Fruit fly (Drosophila melanogaster) whole organism, embryonic: ENCODE data around the gene CG34116.
A peak's percentile ranks its signal among the peaks of the same experiment; 100 is the strongest.

Experiments used
- Ada2b ChIP-seq: fragments of 200-800 bp; sonication (Bioruptor generic); IDR thresholded peaks from 2 replicates; pipeline ENCODE4 v1.3.6; 2022; ENCODE audit warnings: missing biosample characterization, missing genetic modification characterization
- B-H1 ChIP-seq: fragments of 200-800 bp; sonication (Bioruptor generic); IDR thresholded peaks from 3 replicates; pipeline ENCODE4 v1.3.6; 2022; ENCODE audit warnings: missing biosample characterization, missing genetic modification characterization
- BtbVII ChIP-seq: fragments of 200-800 bp; sonication (Bioruptor generic); optimal IDR thresholded peaks from 3 replicates; lab custom pipeline; 2017; ENCODE audit warnings: missing biosample characterization, mild to moderate bottlenecking, missing genetic modification characterization
- CG10209 ChIP-seq: fragments of 200-800 bp; sonication (Bioruptor generic); optimal IDR thresholded peaks from 3 replicates; lab custom pipeline; 2017; ENCODE audit warnings: missing biosample characterization, mild to moderate bottlenecking, missing genetic modification characterization, missing genetic modification reagents
- CG10462 ChIP-seq: fragments of 200-800 bp; sonication (Bioruptor generic); optimal IDR thresholded peaks from 2 replicates; lab custom pipeline; 2016; ENCODE audit warnings: missing biosample characterization, missing genetic modification characterization
- CG10543 ChIP-seq: fragments of 200-800 bp; sonication (Bioruptor generic); optimal IDR thresholded peaks from 3 replicates; lab custom pipeline; 2017; ENCODE audit warnings: missing biosample characterization, mild to moderate bottlenecking, missing genetic modification characterization, moderate library complexity
- CG11247 ChIP-seq: fragments of 200-800 bp; sonication (Bioruptor generic); IDR thresholded peaks from 2 replicates; pipeline ENCODE4 v1.3.6; 2022; ENCODE audit warnings: missing biosample characterization, missing genetic modification characterization
- CG12236 ChIP-seq: fragments of 200-800 bp; sonication (Bioruptor generic); optimal IDR thresholded peaks from 2 replicates; lab custom pipeline; 2016; ENCODE audit warnings: missing biosample characterization, missing genetic modification characterization
- CG12391 ChIP-seq: fragments of 200-800 bp; sonication (Bioruptor generic); optimal IDR thresholded peaks from 3 replicates; lab custom pipeline; 2018; ENCODE audit warnings: missing biosample characterization, mild to moderate bottlenecking, missing genetic modification characterization, moderate library complexity
- CG12659 ChIP-seq: fragments of 200-800 bp; sonication (Bioruptor generic); optimal IDR thresholded peaks from 3 replicates; lab custom pipeline; 2017; ENCODE audit warnings: mild to moderate bottlenecking, missing biosample characterization, missing genetic modification reagents, missing genetic modification characterization
- CG15514 ChIP-seq: fragments of 200-800 bp; sonication (Bioruptor generic); optimal IDR thresholded peaks from 3 replicates; lab custom pipeline; 2017; ENCODE audit warnings: missing biosample characterization, missing genetic modification characterization, mild to moderate bottlenecking, moderate library complexity, missing genetic modification reagents
- CG15601 ChIP-seq: fragments of 200-800 bp; sonication (Bioruptor generic); optimal IDR thresholded peaks from 3 replicates; lab custom pipeline; 2019; ENCODE audit warnings: missing biosample characterization, mild to moderate bottlenecking, missing genetic modification characterization, moderate library complexity
- CG15696 ChIP-seq: fragments of 200-800 bp; sonication (Bioruptor generic); optimal IDR thresholded peaks from 2 replicates; lab custom pipeline; 2019; ENCODE audit warnings: missing biosample characterization, mild to moderate bottlenecking, missing genetic modification characterization, moderate library complexity
- CG16815 ChIP-seq: fragments of 200-800 bp; sonication (Bioruptor generic); optimal IDR thresholded peaks from 3 replicates; lab custom pipeline; 2017; ENCODE audit warnings: missing biosample characterization, mild to moderate bottlenecking, missing genetic modification characterization
- CG16863 ChIP-seq: fragments of 200-800 bp; sonication (Bioruptor generic); optimal IDR thresholded peaks from 3 replicates; lab custom pipeline; 2016; ENCODE audit warnings: missing biosample characterization, missing genetic modification characterization
- CG2678 ChIP-seq: fragments of 200-800 bp; sonication (Bioruptor generic); optimal IDR thresholded peaks from 3 replicates; lab custom pipeline; 2019; ENCODE audit warnings: missing biosample characterization, mild to moderate bottlenecking, missing genetic modification characterization, moderate library complexity
- CG2889 ChIP-seq: fragments of 200-800 bp; sonication (Bioruptor generic); IDR thresholded peaks from 3 replicates; pipeline ENCODE4 v1.3.6; 2022; ENCODE audit warnings: missing biosample characterization, missing genetic modification characterization
- CG3163 ChIP-seq: fragments of 200-800 bp; sonication (Bioruptor generic); optimal IDR thresholded peaks from 3 replicates; lab custom pipeline; 2016; ENCODE audit warnings: missing biosample characterization, missing genetic modification characterization
- CG4707 ChIP-seq: fragments of 200-800 bp; sonication (Bioruptor generic); optimal IDR thresholded peaks from 2 replicates; lab custom pipeline; 2018; ENCODE audit warnings: missing biosample characterization, mild to moderate bottlenecking, missing genetic modification characterization, moderate library complexity
- CG4730 ChIP-seq: fragments of 200-800 bp; sonication (Bioruptor generic); IDR thresholded peaks from 2 replicates; pipeline ENCODE4 v1.3.6; 2022; ENCODE audit warnings: missing biosample characterization, missing genetic modification characterization
- CG6272 ChIP-seq: fragments of 200-800 bp; sonication (Bioruptor generic); IDR thresholded peaks from 2 replicates; pipeline ENCODE4 v1.3.6; 2022; ENCODE audit warnings: missing biosample characterization, missing genetic modification characterization
- CG6765 ChIP-seq: fragments of 200-800 bp; sonication (Bioruptor generic); optimal IDR thresholded peaks from 3 replicates; lab custom pipeline; 2017; ENCODE audit warnings: missing biosample characterization, mild to moderate bottlenecking, missing genetic modification characterization
- CG7987 ChIP-seq: fragments of 200-800 bp; sonication (Bioruptor generic); optimal IDR thresholded peaks from 2 replicates; lab custom pipeline; 2018; ENCODE audit warnings: missing biosample characterization, mild to moderate bottlenecking, missing genetic modification characterization, moderate library complexity
- Doc3 ChIP-seq: fragments of 200-800 bp; sonication (Bioruptor generic); IDR thresholded peaks from 3 replicates; pipeline ENCODE4 v1.3.6; 2022; ENCODE audit warnings: missing biosample characterization, missing genetic modification characterization; ENCODE audit not compliant: partially characterized antibody
- Fer1 ChIP-seq: fragments of 200-800 bp; sonication (Bioruptor generic); optimal IDR thresholded peaks from 2 replicates; lab custom pipeline; 2017; ENCODE audit warnings: missing biosample characterization, mild to moderate bottlenecking, missing genetic modification characterization
- Mad ChIP-seq: fragments of 200-800 bp; sonication (Bioruptor generic); optimal IDR thresholded peaks from 2 replicates; lab custom pipeline; 2016; ENCODE audit warnings: missing biosample characterization, missing genetic modification characterization
- Myb ChIP-seq: fragments of 200-800 bp; sonication (Bioruptor generic); optimal IDR thresholded peaks from 2 replicates; lab custom pipeline; 2016; ENCODE audit warnings: missing biosample characterization, missing genetic modification characterization
- Tbp ChIP-seq: fragments of >200 bp; optimal IDR thresholded peaks from 2 replicates; lab custom pipeline; 2018; ENCODE audit warnings: missing biosample characterization, missing genetic modification characterization
- amos ChIP-seq: fragments of 200-800 bp; sonication (Bioruptor generic); IDR thresholded peaks from 2 replicates; pipeline ENCODE4 v1.3.6; 2022; ENCODE audit warnings: missing biosample characterization, missing genetic modification characterization; ENCODE audit not compliant: partially characterized antibody
- cad ChIP-seq: fragments of >200 bp; optimal IDR thresholded peaks from 2 replicates; lab custom pipeline; 2017; ENCODE audit warnings: missing biosample characterization, missing genetic modification characterization
- dan ChIP-seq: fragments of 200-800 bp; sonication (Bioruptor generic); IDR thresholded peaks from 2 replicates; pipeline ENCODE4 v1.3.6; 2022; ENCODE audit warnings: missing biosample characterization, missing genetic modification characterization
- dm ChIP-seq: fragments of 200-800 bp; sonication (Bioruptor generic); optimal IDR thresholded peaks from 3 replicates; lab custom pipeline; 2016; ENCODE audit warnings: missing biosample characterization, missing genetic modification characterization
- fru ChIP-seq: fragments of >200 bp; optimal IDR thresholded peaks from 2 replicates; lab custom pipeline; 2017
- gce ChIP-seq: fragments of 200-800 bp; sonication (Bioruptor generic); IDR thresholded peaks from 3 replicates; pipeline ENCODE4 v1.3.6; 2022; ENCODE audit warnings: missing biosample characterization, missing genetic modification characterization
- gfzf ChIP-seq: fragments of 200-800 bp; sonication (Bioruptor generic); optimal IDR thresholded peaks from 2 replicates; lab custom pipeline; 2016; ENCODE audit warnings: missing biosample characterization, mild to moderate bottlenecking, missing genetic modification characterization, moderate library complexity
- her ChIP-seq: fragments of 200-800 bp; sonication (Bioruptor generic); optimal IDR thresholded peaks from 2 replicates; lab custom pipeline; 2016; ENCODE audit warnings: missing biosample characterization, missing genetic modification characterization
- ind ChIP-seq: fragments of 200-800 bp; sonication (Bioruptor generic); optimal IDR thresholded peaks from 3 replicates; lab custom pipeline; 2016; ENCODE audit warnings: missing biosample characterization, missing genetic modification characterization
- insv ChIP-seq, 2 experiments: fragments of 200-800 bp; sonication (Bioruptor generic); optimal IDR thresholded peaks; 3 replicates each; lab custom pipeline; 2016 to 2018; ENCODE audit warnings: missing biosample characterization in 2 of 2, missing genetic modification characterization in 2 of 2
- ken ChIP-seq: fragments of 200-800 bp; sonication (Bioruptor generic); IDR thresholded peaks from 3 replicates; pipeline ENCODE4 v1.3.6; 2022; ENCODE audit warnings: missing biosample characterization, missing genetic modification characterization
- kni ChIP-seq: fragments of 200-800 bp; sonication (Bioruptor generic); optimal IDR thresholded peaks from 3 replicates; lab custom pipeline; 2017; ENCODE audit warnings: mild to moderate bottlenecking, missing biosample characterization, missing genetic modification reagents, missing genetic modification characterization
- knrl ChIP-seq: fragments of 200-800 bp; sonication (Bioruptor generic); IDR thresholded peaks from 3 replicates; pipeline ENCODE4 v1.3.6; 2022; ENCODE audit warnings: missing biosample characterization, missing genetic modification characterization; ENCODE audit not compliant: partially characterized antibody
- lmd ChIP-seq: fragments of 200-800 bp; sonication (Bioruptor generic); IDR thresholded peaks from 2 replicates; pipeline ENCODE4 v1.3.6; 2022; ENCODE audit warnings: missing biosample characterization, missing genetic modification characterization
- mam ChIP-seq: fragments of 200-800 bp; sonication (Bioruptor generic); optimal IDR thresholded peaks from 3 replicates; lab custom pipeline; 2016; ENCODE audit warnings: missing biosample characterization, missing genetic modification characterization
- pros ChIP-seq: fragments of 200-800 bp; sonication (Bioruptor generic); optimal IDR thresholded peaks from 3 replicates; lab custom pipeline; 2019; ENCODE audit warnings: missing biosample characterization, mild to moderate bottlenecking, missing genetic modification characterization, moderate library complexity
- repo ChIP-seq: fragments of 200-800 bp; sonication (Bioruptor generic); optimal IDR thresholded peaks from 2 replicates; lab custom pipeline; 2016; ENCODE audit warnings: missing biosample characterization, missing genetic modification characterization
- slou ChIP-seq: fragments of 200-800 bp; sonication (Bioruptor generic); optimal IDR thresholded peaks from 3 replicates; lab custom pipeline; 2016; ENCODE audit warnings: missing biosample characterization, missing genetic modification characterization
- toy ChIP-seq: fragments of 200-800 bp; sonication (Bioruptor generic); IDR thresholded peaks from 2 replicates; pipeline ENCODE4 v1.3.6; 2022; ENCODE audit warnings: missing biosample characterization, missing genetic modification characterization
- vvl ChIP-seq: fragments of 200-800 bp; sonication (Bioruptor generic); IDR thresholded peaks from 2 replicates; pipeline ENCODE4 v1.3.6; 2022; ENCODE audit warnings: missing biosample characterization, missing genetic modification characterization
- z ChIP-seq: fragments of 200-800 bp; sonication (Bioruptor generic); IDR thresholded peaks from 3 replicates; pipeline ENCODE4 v1.3.6; 2022; ENCODE audit warnings: missing biosample characterization, missing genetic modification characterization
- zfh2 ChIP-seq: fragments of 200-800 bp; sonication (Bioruptor generic); optimal IDR thresholded peaks from 2 replicates; lab custom pipeline; 2016; ENCODE audit warnings: missing biosample characterization, missing genetic modification characterization

Gene CG34116

DNA sequence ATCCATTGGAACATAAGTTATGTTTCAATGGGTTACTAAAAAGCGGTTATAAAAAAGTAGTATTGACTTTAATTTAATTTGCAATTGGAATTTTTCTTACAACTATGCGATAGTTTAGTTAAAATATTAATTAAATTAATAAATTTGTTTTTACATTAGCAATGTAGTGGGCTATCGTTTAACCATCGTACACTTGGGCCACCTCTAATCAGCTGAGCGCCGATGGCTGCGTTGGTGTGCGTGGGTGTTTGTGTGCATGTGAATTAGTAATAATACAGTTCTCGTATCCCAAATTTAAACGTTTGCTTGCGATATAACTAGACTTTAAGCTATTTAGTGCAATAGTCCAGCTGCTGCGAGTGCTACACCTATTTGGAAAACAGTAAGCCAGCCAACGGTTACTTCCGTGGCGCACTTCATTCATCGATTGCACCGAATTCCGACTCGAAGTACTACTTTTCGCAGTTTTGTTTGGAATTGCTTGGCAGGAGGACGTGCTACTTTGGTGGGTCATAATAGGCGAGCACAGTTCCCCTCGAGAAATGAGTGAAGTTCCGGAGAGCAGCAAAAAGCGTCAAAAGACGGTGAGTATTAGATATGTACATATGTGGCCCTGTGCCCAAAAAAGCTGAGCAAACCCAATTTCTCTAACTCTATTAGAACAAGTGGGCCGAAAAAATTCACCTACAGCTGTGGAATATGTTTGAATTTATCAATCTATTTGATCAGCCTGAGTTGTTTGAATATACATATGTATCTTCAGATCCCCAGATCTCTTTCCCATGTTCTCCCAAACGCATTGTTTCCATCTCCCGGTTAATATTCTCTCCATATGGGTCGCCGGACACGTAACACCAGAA is 39.4 kb upstream of the CG34116 start, which contains the start of gene Papss (continued):
- TF ChIP-seq CG11247 (GFP tag; lab: Robert Waterston, UW): no peak
- no peak for TF ChIP-seq toy
- peak; percentile 78 for TF ChIP-seq kni (GFP tag; lab: Kevin White, UChicago)
- no peak for TF ChIP-seq CG7987
- TF ChIP-seq dan (GFP tag; lab: Robert Waterston, UW): no peak
- no peak for TF ChIP-seq ind
- no peak for TF ChIP-seq CG16863 (GFP tag; lab: Kevin White, UChicago)
- peak; percentile 49 for TF ChIP-seq CG10543 (GFP tag; lab: Kevin White, UChicago)
- TF ChIP-seq her (GFP tag; lab: Kevin White, UChicago): peak; percentile 23
- peak; percentile 71 for TF ChIP-seq CG15514
- peak; percentile 54 for TF ChIP-seq CG2678
- no peak for TF ChIP-seq ken
- no peak for TF ChIP-seq slou (GFP tag; lab: Kevin White, UChicago)
- peak; percentile 41 for TF ChIP-seq vvl (GFP tag; lab: Robert Waterston, UW)
- TF ChIP-seq gfzf (GFP tag; lab: Kevin White, UChicago): no peak
- peak; percentile 84 for TF ChIP-seq amos (GFP tag; lab: Robert Waterston, UW)
- TF ChIP-seq CG12391 (tag; lab: Kevin White, UChicago): peak; percentile 57
- no peak for TF ChIP-seq Tbp (GFP tag; lab: Kevin White, UChicago)
- TF ChIP-seq B-H1: no peak
- no peak for TF ChIP-seq Myb
- no peak for TF ChIP-seq CG10462 (GFP tag; lab: Kevin White, UChicago)
- TF ChIP-seq CG2889 (GFP tag; lab: Robert Waterston, UW): no peak
- TF ChIP-seq zfh2 (GFP tag; lab: Kevin White, UChicago): no peak
- peak; percentile 93 for TF ChIP-seq Doc3
- peak; percentile 5 for TF ChIP-seq CG15696
- TF ChIP-seq CG3163: no peak
- no peak for TF ChIP-seq mam
- TF ChIP-seq insv (GFP tag; optimal IDR thresholded peaks at IDR 0.05; lab: Kevin White, UChicago): no peak
- no peak; the same call in 1 of the 2 replicates for TF ChIP-seq CG6272
- TF ChIP-seq pros (GFP tag; lab: Kevin White, UChicago): no peak
- peak; percentile 41 for TF ChIP-seq CG4707 (GFP tag; lab: Kevin White, UChicago)
- peak; percentile 71 for TF ChIP-seq Fer1
- no peak for TF ChIP-seq CG16815 (GFP tag; lab: Kevin White, UChicago)
- peak; percentile 29 for TF ChIP-seq BtbVII (GFP tag; lab: Kevin White, UChicago)
- peak; percentile 31 for TF ChIP-seq CG10209 (GFP tag; lab: Kevin White, UChicago)
- no peak for TF ChIP-seq cad (GFP tag; lab: Kevin White, UChicago)
- no peak for TF ChIP-seq fru
- TF ChIP-seq CG12659 (GFP tag; lab: Kevin White, UChicago): peak; percentile 15
- no peak for TF ChIP-seq CG12236 (GFP tag; lab: Kevin White, UChicago)
- TF ChIP-seq Mad (GFP tag; lab: Kevin White, UChicago): no peak
- peak; percentile 82 for TF ChIP-seq knrl (GFP tag; lab: Robert Waterston, UW)
- TF ChIP-seq CG6765: peak; percentile 18
- TF ChIP-seq dm (GFP tag; lab: Kevin White, UChicago): no peak
- TF ChIP-seq lmd: no peak; the same call in 1 of the 2 replicates
- TF ChIP-seq CG4730 (GFP tag; lab: Robert Waterston, UW): no peak
- TF ChIP-seq Ada2b: peak; percentile 11; the same call in 1 of the 2 replicates
- TF ChIP-seq z (GFP tag; lab: Robert Waterston, UW): no peak
- no peak for TF ChIP-seq repo (GFP tag; lab: Kevin White, UChicago)
- peak; percentile 51 for TF ChIP-seq CG15601
- TF ChIP-seq gce: no peak
